Fruit fly (Drosophila melanogaster): ENCODE data around the gene ssp.
A peak's percentile ranks its signal among the peaks of the same experiment; 100 is the strongest.

Gene ssp

dm6 chr3L:12072388-12072787 is 45.7 kb upstream of the ssp start (continued):
- no peak for TF ChIP-seq CG10669 (GFP tag; optimal IDR thresholded peaks at IDR 0.05)
- no peak for TF ChIP-seq CG3032 (tag; optimal IDR thresholded peaks at IDR 0.05)
- peak; percentile 4 for TF ChIP-seq cyc (GFP tag; optimal IDR thresholded peaks at IDR 0.05)
- TF ChIP-seq CG6854 (GFP tag; optimal IDR thresholded peaks at IDR 0.05) = no peak
- no peak for TF ChIP-seq acj6 (GFP tag; optimal IDR thresholded peaks at IDR 0.05)
- no peak for TF ChIP-seq ss (GFP tag; optimal IDR thresholded peaks at IDR 0.05)
- no peak for TF ChIP-seq Smox (GFP tag; optimal IDR thresholded peaks at IDR 0.05)
- TF ChIP-seq Met (GFP tag; optimal IDR thresholded peaks at IDR 0.05) = no peak
- no peak for TF ChIP-seq fd59A (GFP tag; optimal IDR thresholded peaks at IDR 0.05)
- TF ChIP-seq Eip75B (GFP tag; optimal IDR thresholded peaks at IDR 0.05) = no peak
- TF ChIP-seq fd85E (GFP tag; optimal IDR thresholded peaks at IDR 0.05) = no peak
- TF ChIP-seq achi (GFP tag; optimal IDR thresholded peaks at IDR 0.05) = peak; percentile 48
- TF ChIP-seq salr (GFP tag; optimal IDR thresholded peaks at IDR 0.05) = peak in 1 of 2 experiments; percentile 58
- no peak for TF ChIP-seq esn (GFP tag; optimal IDR thresholded peaks at IDR 0.05)
- peak; percentile 81 for TF ChIP-seq Eip78C (GFP tag)
- no peak for TF ChIP-seq CG11762 (GFP tag; optimal IDR thresholded peaks at IDR 0.05; ENCODE audit: insufficient read depth)
- TF ChIP-seq spab (GFP tag; optimal IDR thresholded peaks at IDR 0.05) = no peak
- peak; percentile 74 for TF ChIP-seq Hr4 (GFP tag; optimal IDR thresholded peaks at IDR 0.05)
- TF ChIP-seq Hr39 (GFP tag; optimal IDR thresholded peaks at IDR 0.05) = no peak
- peak; percentile 63 for TF ChIP-seq CG11294 (GFP tag; IDR thresholded peaks at IDR 0.05)
- no peak for TF ChIP-seq CG1621 (tag; optimal IDR thresholded peaks at IDR 0.05)
- no peak for TF ChIP-seq Sox102F (GFP tag; optimal IDR thresholded peaks at IDR 0.05)

dm6 chr3L:12073076-12073475 is 45.0 kb upstream of the ssp start:
- TF ChIP-seq Hr4 (GFP tag; optimal IDR thresholded peaks at IDR 0.05) (peak; percentile 79), CG8319 (GFP tag; optimal IDR thresholded peaks at IDR 0.05) (no peak), svp (GFP tag) (peak; percentile 60), pdm3 (GFP tag; optimal IDR thresholded peaks at IDR 0.05) (peak; percentile 32), vri (GFP tag; optimal IDR thresholded peaks at IDR 0.05) (no peak), CG3919 (GFP tag; optimal IDR thresholded peaks at IDR 0.05) (peak; percentile 30), topi (GFP tag; optimal IDR thresholded peaks at IDR 0.05) (peak; percentile 5), Eip75B (GFP tag; optimal IDR thresholded peaks at IDR 0.05) (peak; percentile 27), cyc (GFP tag; optimal IDR thresholded peaks at IDR 0.05) (peak; percentile 9), eg (GFP tag; IDR thresholded peaks at IDR 0.05) (peak; percentile 85), Gug (GFP tag; IDR thresholded peaks at IDR 0.05) (peak; percentile 64), CG6163 (GFP tag; IDR thresholded peaks at IDR 0.05) (peak; percentile 75), fd85E (GFP tag; optimal IDR thresholded peaks at IDR 0.05) (no peak), Eip78C (GFP tag) (peak; percentile 85), Sox14 (GFP tag; optimal IDR thresholded peaks at IDR 0.05) (peak; percentile 54), Hr39 (GFP tag; optimal IDR thresholded peaks at IDR 0.05) (peak; percentile 27), lz (GFP tag; optimal IDR thresholded peaks at IDR 0.05) (peak; percentile 12), Lpt (GFP tag; optimal IDR thresholded peaks at IDR 0.05) (no peak), CG4318 (GFP tag; optimal IDR thresholded peaks at IDR 0.05) (peak; percentile 60), CG32006 (GFP tag; optimal IDR thresholded peaks at IDR 0.05) (peak; percentile 59), acj6 (GFP tag; optimal IDR thresholded peaks at IDR 0.05) (peak; percentile 38), Sox102F (GFP tag; optimal IDR thresholded peaks at IDR 0.05) (peak; percentile 47), CG7368 (GFP tag; optimal IDR thresholded peaks at IDR 0.05) (no peak), ss (GFP tag; optimal IDR thresholded peaks at IDR 0.05) (no peak), Smox (GFP tag; optimal IDR thresholded peaks at IDR 0.05) (peak; percentile 3), Sox15 (GFP tag; optimal IDR thresholded peaks at IDR 0.05) (no peak), Blimp-1 (GFP tag; optimal IDR thresholded peaks at IDR 0.05) (no peak), OdsH (GFP tag; optimal IDR thresholded peaks at IDR 0.05) (peak; percentile 37), CG6276 (GFP tag; optimal IDR thresholded peaks at IDR 0.05) (peak; percentile 34), CG8119 (GFP tag; IDR thresholded peaks at IDR 0.05) (peak; percentile 42; the same call in 1 of the 3 replicates), CG11762 (GFP tag; optimal IDR thresholded peaks at IDR 0.05; ENCODE audit: insufficient read depth) (peak; percentile 27), CG31627 (GFP tag; optimal IDR thresholded peaks at IDR 0.05) (peak; percentile 9), esn (GFP tag; optimal IDR thresholded peaks at IDR 0.05) (peak; percentile 30), achi (GFP tag; optimal IDR thresholded peaks at IDR 0.05) (peak; percentile 47), CG15336 (GFP tag; IDR thresholded peaks at IDR 0.05) (peak; percentile 83), Met (GFP tag; optimal IDR thresholded peaks at IDR 0.05) (peak; percentile 51), CG11294 (GFP tag; IDR thresholded peaks at IDR 0.05) (peak; percentile 58; the same call in 1 of the 2 replicates)
